Fruit fly (Drosophila melanogaster): ENCODE data around the gene CG8312.
A peak's percentile ranks its signal among the peaks of the same experiment; 100 is the strongest.

The CG8312 gene

dm6 chr3R:9555334-9555974, 35.7 kb upstream of the CG8312 start, which contains the start of the genes CG9386 and BckdhA:
TSS of gene CG9386 (minus strand) at chr3R:9555408.
TSS of gene BckdhA (plus strand) at chr3R:9555785.
- TF ChIP-seq Dif (GFP tag; optimal IDR thresholded peaks at IDR 0.05; ENCODE audit: partially characterized antibody) (no peak), CrebA (GFP tag; optimal IDR thresholded peaks at IDR 0.05; ENCODE audit: borderline replicate concordance) (no peak), fru (GFP tag; optimal IDR thresholded peaks at IDR 0.05) (peak; percentile 41), pan (optimal IDR thresholded peaks at IDR 0.05) (no peak), HLH106 (tag; optimal IDR thresholded peaks at IDR 0.05) (peak; percentile 31), CG9705 (GFP tag; optimal IDR thresholded peaks at IDR 0.05) (no peak), dmrt93B (GFP tag; optimal IDR thresholded peaks at IDR 0.05) (no peak), Dfd (GFP tag; optimal IDR thresholded peaks at IDR 0.05) (no peak), h (GFP tag; optimal IDR thresholded peaks at IDR 0.05) (peak; percentile 57), Rel (GFP tag; optimal IDR thresholded peaks at IDR 0.05) (no peak), Rel (tag; optimal IDR thresholded peaks at IDR 0.05) (peak; percentile 82), Hr83 (GFP tag; optimal IDR thresholded peaks at IDR 0.05; ENCODE audit: poor library complexity, severe bottlenecking) (peak; percentile 48), N (GFP tag; optimal IDR thresholded peaks at IDR 0.05) (no peak), CG32264 (GFP tag; optimal IDR thresholded peaks at IDR 0.05) (no peak), OdsH (GFP tag; optimal IDR thresholded peaks at IDR 0.05) (peak; percentile 21), Myc (optimal IDR thresholded peaks at IDR 0.05) (no peak), foxo (GFP tag; optimal IDR thresholded peaks at IDR 0.05) (peak in 1 of 2 experiments; percentile 62), rgr (GFP tag; optimal IDR thresholded peaks at IDR 0.05) (peak; percentile 54), Jra (GFP tag; optimal IDR thresholded peaks at IDR 0.05) (peak; percentile 18), Mio (GFP tag; optimal IDR thresholded peaks at IDR 0.05) (no peak), Hr78 (GFP tag; optimal IDR thresholded peaks at IDR 0.05) (no peak), woc (GFP tag; optimal IDR thresholded peaks at IDR 0.05) (peak; percentile 48), ey (GFP tag; optimal IDR thresholded peaks at IDR 0.05) (peak; percentile 13), Abd-B (GFP tag; optimal IDR thresholded peaks at IDR 0.05) (no peak), psq (GFP tag; optimal IDR thresholded peaks at IDR 0.05) (peak; percentile 40), Sp1 (GFP tag; optimal IDR thresholded peaks at IDR 0.05) (peak; percentile 48), usp (GFP tag; optimal IDR thresholded peaks at IDR 0.05) (no peak), dsf (GFP tag; optimal IDR thresholded peaks at IDR 0.05; ENCODE audit: borderline replicate concordance) (no peak), Vsx2 (GFP tag; optimal IDR thresholded peaks at IDR 0.05; ENCODE audit: partially characterized antibody) (no peak), sv (GFP tag; optimal IDR thresholded peaks at IDR 0.05) (no peak)

dm6 chr3R:9559413-9560014, 31.6 kb upstream of the CG8312 start, which contains the start of the genes AP-1mu and MBD-like:
TSS of gene AP-1mu (minus strand) at chr3R:9559525.
TSS of gene MBD-like (plus strand) at chr3R:9559760.
- no peak for TF ChIP-seq usp (GFP tag; optimal IDR thresholded peaks at IDR 0.05)
- peak in 1 of 2 experiments; percentile 78 for TF ChIP-seq foxo (GFP tag; optimal IDR thresholded peaks at IDR 0.05)
- peak; percentile 67 for TF ChIP-seq Sp1 (GFP tag; optimal IDR thresholded peaks at IDR 0.05)
- TF ChIP-seq OdsH (GFP tag; optimal IDR thresholded peaks at IDR 0.05): peak; percentile 57
- peak; percentile 40 for TF ChIP-seq sv (GFP tag; optimal IDR thresholded peaks at IDR 0.05)
- no peak for TF ChIP-seq lola (GFP tag; optimal IDR thresholded peaks at IDR 0.05)
- peak; percentile 67 for TF ChIP-seq woc (GFP tag; optimal IDR thresholded peaks at IDR 0.05)
- TF ChIP-seq rgr (GFP tag; optimal IDR thresholded peaks at IDR 0.05): peak; percentile 71
- peak; percentile 75 for TF ChIP-seq fru (GFP tag; optimal IDR thresholded peaks at IDR 0.05)
- no peak for TF ChIP-seq CG32264 (GFP tag; optimal IDR thresholded peaks at IDR 0.05)
- no peak for TF ChIP-seq sage (GFP tag; optimal IDR thresholded peaks at IDR 0.05)
- TF ChIP-seq Jra (GFP tag; optimal IDR thresholded peaks at IDR 0.05): peak; percentile 73
- peak; percentile 67 for TF ChIP-seq Myc (optimal IDR thresholded peaks at IDR 0.05)
- TF ChIP-seq psq (GFP tag; optimal IDR thresholded peaks at IDR 0.05): peak; percentile 66
- no peak for TF ChIP-seq Rel (GFP tag; optimal IDR thresholded peaks at IDR 0.05)
- peak; percentile 50 for TF ChIP-seq Rel (tag; optimal IDR thresholded peaks at IDR 0.05)
- TF ChIP-seq GATAd (GFP tag; optimal IDR thresholded peaks at IDR 0.05): no peak
- peak; percentile 73 for TF ChIP-seq ey (GFP tag; optimal IDR thresholded peaks at IDR 0.05)
- peak; percentile 73 for TF ChIP-seq HLH106 (tag; optimal IDR thresholded peaks at IDR 0.05)
- TF ChIP-seq CG9705 (GFP tag; optimal IDR thresholded peaks at IDR 0.05): peak; percentile 61
- TF ChIP-seq h (GFP tag; optimal IDR thresholded peaks at IDR 0.05): peak; percentile 81

- TF ChIP-seq lola (GFP tag; optimal IDR thresholded peaks at IDR 0.05): no peak
- no peak for TF ChIP-seq Sp1 (GFP tag; optimal IDR thresholded peaks at IDR 0.05)
- no peak for TF ChIP-seq usp (GFP tag; optimal IDR thresholded peaks at IDR 0.05)
- TF ChIP-seq OdsH (GFP tag; optimal IDR thresholded peaks at IDR 0.05): no peak
- TF ChIP-seq dl (GFP tag; optimal IDR thresholded peaks at IDR 0.05; ENCODE audit: insufficient read depth in 1 of 2, partially characterized antibody in 2 of 2): no peak
- TF ChIP-seq Rel (GFP tag; optimal IDR thresholded peaks at IDR 0.05): no peak
- no peak for TF ChIP-seq Rel (tag; optimal IDR thresholded peaks at IDR 0.05)
- no peak for TF ChIP-seq ey (GFP tag; optimal IDR thresholded peaks at IDR 0.05)
- TF ChIP-seq Hr83 (GFP tag; optimal IDR thresholded peaks at IDR 0.05; ENCODE audit: poor library complexity, severe bottlenecking): no peak
- TF ChIP-seq fru (GFP tag; optimal IDR thresholded peaks at IDR 0.05): no peak
- TF ChIP-seq jim (GFP tag; optimal IDR thresholded peaks at IDR 0.05): no peak
- no peak for TF ChIP-seq br (GFP tag; optimal IDR thresholded peaks at IDR 0.05)
- no peak for TF ChIP-seq Dfd (GFP tag; optimal IDR thresholded peaks at IDR 0.05)
- TF ChIP-seq Mio (GFP tag; optimal IDR thresholded peaks at IDR 0.05): no peak
- TF ChIP-seq Vsx2 (GFP tag; optimal IDR thresholded peaks at IDR 0.05; ENCODE audit: partially characterized antibody): no peak
- no peak for TF ChIP-seq Hr78 (GFP tag; optimal IDR thresholded peaks at IDR 0.05)
- TF ChIP-seq Myc (optimal IDR thresholded peaks at IDR 0.05): no peak
Measured at dm6 chr3R:9561121-9561520, 30.0 kb upstream of the CG8312 start.

All from whole organism, wandering third instar larva.